Worm (Caenorhabditis elegans) whole organism, early embryonic: ENCODE data around the gene F33A8.7.

ENCODE experiments used
- F13C5.2 ChIP-seq: sonication (generic microtip); optimal IDR thresholded peaks from 2 replicates; lab custom pipeline; 2017; ENCODE audit warnings: mild to moderate bottlenecking, missing genetic modification characterization, inconsistent platforms, missing compliant biosample characterization
- ama-1 ChIP-seq: fragments of 150-350 bp; optimal IDR thresholded peaks from 2 replicates; lab custom pipeline; 2014
- ceh-13 ChIP-seq: fragments of 200-800 bp; sonication (Bioruptor generic); optimal IDR thresholded peaks from 2 replicates; lab custom pipeline; 2018; ENCODE audit warnings: mild to moderate bottlenecking, missing genetic modification characterization, missing compliant biosample characterization
- ets-7 ChIP-seq: sonication (generic microtip); optimal IDR thresholded peaks from 2 replicates; lab custom pipeline; 2016; ENCODE audit warnings: missing genotype, missing genetic modification characterization, missing compliant biosample characterization
- flt-1 ChIP-seq: fragments of 200-800 bp; sonication (Bioruptor generic); IDR thresholded peaks from 2 replicates; pipeline ENCODE4 v1.3.6; 2022; ENCODE audit warnings: missing genetic modification characterization, missing compliant biosample characterization
- hmbx-1 ChIP-seq: sonication (generic microtip); optimal IDR thresholded peaks from 2 replicates; lab custom pipeline; 2016; ENCODE audit warnings: mild to moderate bottlenecking, missing genetic modification characterization, missing compliant biosample characterization
- hnd-1 ChIP-seq: sonication (generic microtip); optimal IDR thresholded peaks from 2 replicates; lab custom pipeline; 2016; ENCODE audit warnings: missing genetic modification characterization, missing compliant biosample characterization
- tbx-11 ChIP-seq: fragments of 200-800 bp; sonication (Bioruptor generic); IDR thresholded peaks from 2 replicates; pipeline ENCODE4 v1.3.6; 2022; ENCODE audit warnings: missing genetic modification characterization, missing compliant biosample characterization
- tbx-37 ChIP-seq: fragments of 200-800 bp; sonication (Bioruptor generic); conservative IDR thresholded peaks from 2 replicates; pipeline ENCODE4 v1.3.6; 2022; ENCODE audit warnings: missing genetic modification reagents, missing genetic modification characterization, missing compliant biosample characterization
- tra-4 ChIP-seq: sonication (generic microtip); optimal IDR thresholded peaks from 2 replicates; lab custom pipeline; 2017; ENCODE audit warnings: missing genetic modification characterization, missing compliant biosample characterization

DNA sequence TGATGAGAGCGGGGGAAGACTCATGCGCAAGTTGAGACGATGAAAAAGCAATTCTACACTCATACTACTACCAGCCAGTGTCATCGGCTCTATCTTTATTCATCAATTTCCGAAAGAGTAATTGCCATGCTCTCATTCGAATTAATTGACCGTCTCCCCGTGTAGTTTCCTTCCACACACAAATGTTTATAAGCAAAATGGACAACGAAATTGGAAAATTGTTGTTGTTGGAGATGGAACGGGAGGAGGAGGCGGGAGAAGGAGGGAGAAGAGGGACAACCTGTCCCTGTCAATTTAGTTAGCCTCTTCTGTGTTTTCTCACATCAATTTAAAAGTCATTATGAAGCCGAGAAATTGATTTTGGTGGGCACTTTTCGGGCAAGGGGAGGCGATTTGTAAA is 47.1 kb upstream of the F33A8.7 start:
- TF ChIP-seq ama-1 (lab: Kevin White, UChicago) = no peak
- TF ChIP-seq tbx-37 (GFP tag; lab: Robert Waterston, UW) = no peak
- no peak for TF ChIP-seq flt-1
- no peak for TF ChIP-seq F13C5.2 (tag; lab: Kevin White, UChicago)
- no peak for TF ChIP-seq ets-7 (tag; lab: Kevin White, UChicago)
- no peak for TF ChIP-seq tra-4 (tag; lab: Kevin White, UChicago)
- no peak for TF ChIP-seq hnd-1 (tag; lab: Kevin White, UChicago)
- TF ChIP-seq hmbx-1 (tag; lab: Kevin White, UChicago) = no peak
- no peak for TF ChIP-seq ceh-13
- TF ChIP-seq tbx-11 = no peak
